Fruit fly (Drosophila melanogaster) whole organism, embryonic: ENCODE results near the gene mdu.

Experiments
- ATbp ChIP-seq: fragments of 200-800 bp; sonication (Bioruptor generic); optimal IDR thresholded peaks from 2 replicates; lab custom pipeline; 2017; ENCODE audit warnings: missing biosample characterization, mild to moderate bottlenecking, missing genetic modification characterization, missing genetic modification reagents
- B-H1 ChIP-seq: fragments of 200-800 bp; sonication (Bioruptor generic); IDR thresholded peaks from 3 replicates; pipeline ENCODE4 v1.3.6; 2022; ENCODE audit warnings: missing biosample characterization, missing genetic modification characterization
- Bgb ChIP-seq: fragments of 200-800 bp; sonication (Bioruptor generic); IDR thresholded peaks from 2 replicates; pipeline ENCODE4 v1.3.6; 2022; ENCODE audit warnings: missing biosample characterization, missing genetic modification characterization; ENCODE audit not compliant: partially characterized antibody
- CG10543 ChIP-seq: fragments of 200-800 bp; sonication (Bioruptor generic); optimal IDR thresholded peaks from 3 replicates; lab custom pipeline; 2017; ENCODE audit warnings: missing biosample characterization, mild to moderate bottlenecking, missing genetic modification characterization, moderate library complexity
- CG11093 ChIP-seq: fragments of 200-800 bp; sonication (Bioruptor generic); IDR thresholded peaks from 3 replicates; pipeline ENCODE4 v1.3.6; 2022; ENCODE audit warnings: missing biosample characterization, missing genetic modification characterization
- CG11504 ChIP-seq: fragments of 200-800 bp; sonication (Bioruptor generic); optimal IDR thresholded peaks from 3 replicates; lab custom pipeline; 2019; ENCODE audit warnings: missing biosample characterization, mild to moderate bottlenecking, missing genetic modification characterization, moderate library complexity
- CG12659 ChIP-seq: fragments of 200-800 bp; sonication (Bioruptor generic); optimal IDR thresholded peaks from 3 replicates; lab custom pipeline; 2017; ENCODE audit warnings: mild to moderate bottlenecking, missing biosample characterization, missing genetic modification reagents, missing genetic modification characterization
- CG15601 ChIP-seq: fragments of 200-800 bp; sonication (Bioruptor generic); optimal IDR thresholded peaks from 3 replicates; lab custom pipeline; 2019; ENCODE audit warnings: missing biosample characterization, mild to moderate bottlenecking, missing genetic modification characterization, moderate library complexity
- CG2129 ChIP-seq: fragments of 200-800 bp; sonication (Bioruptor generic); IDR thresholded peaks from 2 replicates; pipeline ENCODE4 v1.3.6; 2022; ENCODE audit warnings: missing biosample characterization, missing genetic modification characterization; ENCODE audit not compliant: partially characterized antibody
- CG30020 ChIP-seq: fragments of 200-800 bp; optimal IDR thresholded peaks from 2 replicates; lab custom pipeline; 2019; ENCODE audit warnings: missing biosample characterization, mild to moderate bottlenecking, missing genetic modification characterization, moderate library complexity
- CG31388 ChIP-seq: fragments of 200-800 bp; sonication (Bioruptor generic); optimal IDR thresholded peaks from 2 replicates; lab custom pipeline; 2016; ENCODE audit warnings: missing biosample characterization, missing genetic modification characterization
- CG31441 ChIP-seq: fragments of 200-800 bp; sonication (Bioruptor generic); IDR thresholded peaks from 2 replicates; pipeline ENCODE4 v1.3.6; 2022; ENCODE audit warnings: missing biosample characterization, missing genetic modification characterization
- CG32532 ChIP-seq: fragments of 200-800 bp; sonication (Bioruptor generic); IDR thresholded peaks from 2 replicates; pipeline ENCODE4 v1.3.6; 2022; ENCODE audit warnings: missing biosample characterization, missing genetic modification characterization
- CG33557 ChIP-seq: fragments of 200-800 bp; sonication (Bioruptor generic); optimal IDR thresholded peaks from 2 replicates; lab custom pipeline; 2019; ENCODE audit warnings: missing biosample characterization, mild to moderate bottlenecking, missing genetic modification characterization, moderate library complexity
- CG3847 ChIP-seq: fragments of 200-800 bp; sonication (Bioruptor generic); IDR thresholded peaks from 2 replicates; pipeline ENCODE4 v1.3.6; 2022; ENCODE audit warnings: missing biosample characterization, missing genetic modification characterization
- CG42726 ChIP-seq: fragments of 200-800 bp; sonication (Bioruptor generic); IDR thresholded peaks from 2 replicates; pipeline ENCODE4 v1.3.6; 2022; ENCODE audit warnings: missing biosample characterization, missing genetic modification characterization; ENCODE audit not compliant: partially characterized antibody
- CG4360 ChIP-seq: fragments of 200-800 bp; sonication (Bioruptor generic); IDR thresholded peaks from 2 replicates; pipeline ENCODE4 v1.3.6; 2022; ENCODE audit warnings: missing biosample characterization, missing genetic modification characterization
- CG4424 ChIP-seq: fragments of 200-800 bp; sonication (Bioruptor generic); optimal IDR thresholded peaks from 3 replicates; lab custom pipeline; 2016; ENCODE audit warnings: missing biosample characterization, missing genetic modification characterization
- CG5245 ChIP-seq: fragments of 200-800 bp; sonication (Bioruptor generic); optimal IDR thresholded peaks from 3 replicates; lab custom pipeline; 2016; ENCODE audit warnings: missing biosample characterization, missing genetic modification characterization
- CG5953 ChIP-seq: fragments of 200-800 bp; sonication (Bioruptor generic); IDR thresholded peaks from 2 replicates; pipeline ENCODE4 v1.3.6; 2022; ENCODE audit warnings: missing biosample characterization, missing genetic modification characterization
- CG6683 ChIP-seq: fragments of 200-800 bp; sonication (Bioruptor generic); optimal IDR thresholded peaks from 2 replicates; lab custom pipeline; 2017; ENCODE audit warnings: missing biosample characterization, mild to moderate bottlenecking, missing genetic modification characterization, missing genetic modification reagents
- CG7745 ChIP-seq: fragments of 200-800 bp; sonication (Bioruptor generic); optimal IDR thresholded peaks from 2 replicates; lab custom pipeline; 2018; ENCODE audit warnings: missing biosample characterization, mild to moderate bottlenecking, missing genetic modification characterization, moderate library complexity
- CG7786 ChIP-seq: fragments of 200-800 bp; sonication (Bioruptor generic); optimal IDR thresholded peaks from 2 replicates; lab custom pipeline; 2016; ENCODE audit warnings: missing biosample characterization, missing genetic modification characterization
- CG8765 ChIP-seq: fragments of 200-800 bp; sonication (Bioruptor generic); IDR thresholded peaks from 2 replicates; pipeline ENCODE4 v1.3.6; 2022; ENCODE audit warnings: missing biosample characterization, missing genetic modification characterization
- CG9817 ChIP-seq: fragments of 200-800 bp; sonication (Bioruptor generic); optimal IDR thresholded peaks from 2 replicates; lab custom pipeline; 2018; ENCODE audit warnings: missing biosample characterization, mild to moderate bottlenecking, missing genetic modification characterization, moderate library complexity
- CrebB ChIP-seq: fragments of 200-800 bp; sonication (Bioruptor generic); optimal IDR thresholded peaks from 3 replicates; lab custom pipeline; 2018; ENCODE audit warnings: missing biosample characterization, mild to moderate bottlenecking, missing genetic modification characterization
- Eip74EF ChIP-seq, 2 experiments: fragments of 200-800 bp in 1 of 2; fragments of >200 bp in 1 of 2; sonication (Bioruptor generic) in 1 of 2; optimal IDR thresholded peaks; 2 replicates each; lab custom pipeline; 2017 to 2019; ENCODE audit warnings: missing biosample characterization in 2 of 2, missing genetic modification characterization in 2 of 2, mild to moderate bottlenecking in 1 of 2, moderate library complexity in 1 of 2
- MESR4 ChIP-seq: fragments of 200-800 bp; sonication (Bioruptor generic); optimal IDR thresholded peaks from 2 replicates; lab custom pipeline; 2018; ENCODE audit warnings: missing biosample characterization, mild to moderate bottlenecking, missing genetic modification characterization, moderate library complexity
- Side ChIP-seq: fragments of 200-800 bp; sonication (Bioruptor generic); optimal IDR thresholded peaks from 2 replicates; lab custom pipeline; 2016; ENCODE audit warnings: missing biosample characterization, missing genetic modification characterization
- Tbp ChIP-seq: fragments of >200 bp; optimal IDR thresholded peaks from 2 replicates; lab custom pipeline; 2018; ENCODE audit warnings: missing biosample characterization, missing genetic modification characterization
- Trl ChIP-seq, 3 experiments: fragments of >200 bp in 2 of 3; fragments of 200-800 bp in 1 of 3; sonication (Bioruptor generic) in 1 of 3; optimal IDR thresholded peaks; 2 replicates in 1 of 3; 3 replicates in 2 of 3; lab custom pipeline; 2016 to 2017; ENCODE audit warnings: missing biosample characterization in 1 of 3, missing genetic modification characterization in 1 of 3
- YL-1 ChIP-seq: fragments of 200-800 bp; sonication (Bioruptor generic); optimal IDR thresholded peaks from 3 replicates; lab custom pipeline; 2017; ENCODE audit warnings: missing biosample characterization, mild to moderate bottlenecking, missing genetic modification characterization
- amos ChIP-seq: fragments of 200-800 bp; sonication (Bioruptor generic); IDR thresholded peaks from 2 replicates; pipeline ENCODE4 v1.3.6; 2022; ENCODE audit warnings: missing biosample characterization, missing genetic modification characterization; ENCODE audit not compliant: partially characterized antibody
- aop ChIP-seq: fragments of 200-800 bp; sonication (Bioruptor generic); IDR thresholded peaks from 2 replicates; pipeline ENCODE4 v1.3.6; 2022; ENCODE audit warnings: missing biosample characterization, missing genetic modification characterization
- ase ChIP-seq: fragments of 200-800 bp; sonication (Bioruptor generic); IDR thresholded peaks from 3 replicates; pipeline ENCODE4 v1.3.6; 2022; ENCODE audit warnings: missing biosample characterization, missing genetic modification characterization
- bsh ChIP-seq, 2 experiments: fragments of 200-800 bp; sonication (Bioruptor generic); optimal IDR thresholded peaks; 2 replicates each; lab custom pipeline; 2017 to 2018; ENCODE audit warnings: mild to moderate bottlenecking in 2 of 2, missing biosample characterization in 2 of 2, missing genetic modification characterization in 2 of 2, moderate library complexity in 1 of 2
- chm ChIP-seq: fragments of 200-800 bp; sonication (Bioruptor generic); IDR thresholded peaks from 2 replicates; pipeline ENCODE4 v1.3.6; 2022; ENCODE audit warnings: missing biosample characterization, missing genetic modification characterization
- disco-r ChIP-seq: fragments of 200-800 bp; sonication (Bioruptor generic); optimal IDR thresholded peaks from 2 replicates; lab custom pipeline; 2016; ENCODE audit warnings: missing biosample characterization, missing genetic modification characterization
- ewg ChIP-seq: fragments of 200-800 bp; sonication (Bioruptor generic); optimal IDR thresholded peaks from 3 replicates; lab custom pipeline; 2017; ENCODE audit warnings: mild to moderate bottlenecking, missing biosample characterization, missing genetic modification reagents, missing genetic modification characterization
- lab ChIP-seq: fragments of 200-800 bp; sonication (Bioruptor generic); optimal IDR thresholded peaks from 3 replicates; lab custom pipeline; 2017; ENCODE audit warnings: missing biosample characterization, missing genetic modification characterization, mild to moderate bottlenecking, moderate library complexity, missing genetic modification reagents
- luna ChIP-seq: fragments of 200-800 bp; sonication (Bioruptor generic); optimal IDR thresholded peaks from 2 replicates; lab custom pipeline; 2016; ENCODE audit warnings: missing biosample characterization, missing genetic modification characterization
- nerfin-2 ChIP-seq: fragments of 200-800 bp; sonication (Bioruptor generic); IDR thresholded peaks from 2 replicates; pipeline ENCODE4 v1.3.6; 2022; ENCODE audit warnings: missing biosample characterization, missing genetic modification characterization; ENCODE audit not compliant: partially characterized antibody
- rib ChIP-seq: fragments of 200-800 bp; sonication (Bioruptor generic); IDR thresholded peaks from 2 replicates; pipeline ENCODE4 v1.3.6; 2022; ENCODE audit warnings: missing biosample characterization, missing genetic modification characterization
- sug ChIP-seq: fragments of 200-800 bp; optimal IDR thresholded peaks from 2 replicates; lab custom pipeline; 2019; ENCODE audit warnings: missing biosample characterization, mild to moderate bottlenecking, missing genetic modification characterization, moderate library complexity
- tna ChIP-seq: fragments of 200-800 bp; sonication (Bioruptor generic); IDR thresholded peaks from 2 replicates; pipeline ENCODE4 v1.3.6; 2022; ENCODE audit warnings: missing biosample characterization, missing genetic modification characterization; ENCODE audit not compliant: partially characterized antibody
- wor ChIP-seq: fragments of 200-800 bp; sonication (Bioruptor generic); IDR thresholded peaks from 2 replicates; pipeline ENCODE4 v1.3.6; 2022; ENCODE audit warnings: missing biosample characterization, missing genetic modification characterization

The mdu gene

dm6 chrX:12470187-12470931, 26.6 kb upstream of the mdu start (continued):
- TF ChIP-seq tna (GFP tag; lab: Robert Waterston, UW) (no peak), Tbp (GFP tag; lab: Kevin White, UChicago) (no peak), CG6683 (GFP tag; lab: Kevin White, UChicago) (peak; percentile 24), nerfin-2 (GFP tag; lab: Robert Waterston, UW) (no peak), CG5245 (GFP tag; lab: Kevin White, UChicago) (no peak), CG9817 (peak; percentile 59), luna (GFP tag; lab: Kevin White, UChicago) (no peak), aop (GFP tag; lab: Robert Waterston, UW) (no peak), bsh (GFP tag; optimal IDR thresholded peaks at IDR 0.05; lab: Kevin White, UChicago) (peak in 1 of 2 experiments; percentile 58), CG11093 (GFP tag; lab: Robert Waterston, UW) (peak; percentile 27; the same call in 1 of the 3 replicates), CG2129 (GFP tag; lab: Robert Waterston, UW) (no peak), CG3847 (GFP tag; lab: Robert Waterston, UW) (peak; percentile 74), CrebB (tag; lab: Kevin White, UChicago) (no peak)

- TF ChIP-seq B-H1 (GFP tag; lab: Robert Waterston, UW) (no peak), YL-1 (GFP tag; lab: Kevin White, UChicago) (no peak), tna (GFP tag; lab: Robert Waterston, UW) (no peak), Eip74EF (GFP tag; optimal IDR thresholded peaks at IDR 0.05; lab: Kevin White, UChicago) (no peak), Side (GFP tag; lab: Kevin White, UChicago) (no peak), ATbp (no peak), CG32532 (GFP tag; lab: Robert Waterston, UW) (no peak), lab (GFP tag; lab: Kevin White, UChicago) (peak; percentile 15), Trl (optimal IDR thresholded peaks at IDR 0.05; lab: Kevin White, UChicago) (peak; percentile 73 to 75), Trl (GFP tag; optimal IDR thresholded peaks at IDR 0.05; lab: Kevin White, UChicago) (no peak), Bgb (peak; percentile 34; the same call in 1 of the 2 replicates), CG31441 (GFP tag; lab: Robert Waterston, UW) (no peak), CG11504 (tag; lab: Kevin White, UChicago) (no peak), chm (GFP tag; lab: Robert Waterston, UW) (no peak; the same call in 1 of the 2 replicates), CG4360 (GFP tag; lab: Robert Waterston, UW) (no peak), CG10543 (GFP tag; lab: Kevin White, UChicago) (peak; percentile 18), CG15601 (tag; lab: Kevin White, UChicago) (no peak), rib (peak; percentile 39; the same call in 1 of the 2 replicates), CG12659 (GFP tag; lab: Kevin White, UChicago) (no peak), CG33557 (GFP tag; lab: Kevin White, UChicago) (no peak), CG5953 (GFP tag; lab: Robert Waterston, UW) (no peak), CG6683 (GFP tag; lab: Kevin White, UChicago) (no peak), CG31388 (GFP tag; lab: Kevin White, UChicago) (no peak), ase (GFP tag; lab: Robert Waterston, UW) (no peak), CG7745 (tag; lab: Kevin White, UChicago) (no peak), sug (no peak), CG8765 (GFP tag; lab: Robert Waterston, UW) (no peak), CG30020 (tag; lab: Kevin White, UChicago) (no peak), MESR4 (GFP tag; lab: Kevin White, UChicago) (no peak), ewg (peak; percentile 57), CG7786 (GFP tag; lab: Kevin White, UChicago) (no peak), disco-r (GFP tag; lab: Kevin White, UChicago) (no peak), amos (no peak), CG4424 (GFP tag; lab: Kevin White, UChicago) (no peak), wor (GFP tag; lab: Robert Waterston, UW) (no peak), CG42726 (GFP tag; lab: Robert Waterston, UW) (no peak)
Observed at dm6 chrX:12471408-12471807, 25.6 kb upstream of the mdu start.
